Fruit fly (Drosophila melanogaster): ENCODE data around the gene Vps39.

The Vps39 gene

dm6 chr3R:18277406-18277805 lies 3.2 kb upstream of the Vps39 start:
- TF ChIP-seq jim (GFP tag; optimal IDR thresholded peaks at IDR 0.05) (no peak), Mio (GFP tag; optimal IDR thresholded peaks at IDR 0.05) (no peak), h (GFP tag; optimal IDR thresholded peaks at IDR 0.05) (peak; percentile 79), dsf (GFP tag; optimal IDR thresholded peaks at IDR 0.05; ENCODE audit: borderline replicate concordance) (no peak), Rel (GFP tag; optimal IDR thresholded peaks at IDR 0.05) (no peak), Rel (tag; optimal IDR thresholded peaks at IDR 0.05) (peak; percentile 61)

dm6 chr3R:18276688-18277087 lies 2.4 kb upstream of the Vps39 start:
- no peak for TF ChIP-seq tai (GFP tag; optimal IDR thresholded peaks at IDR 0.05)
- no peak for TF ChIP-seq Hr83 (GFP tag; optimal IDR thresholded peaks at IDR 0.05; ENCODE audit: poor library complexity, severe bottlenecking)
- TF ChIP-seq GATAd (GFP tag; optimal IDR thresholded peaks at IDR 0.05), result no peak
- no peak for TF ChIP-seq sage (GFP tag; optimal IDR thresholded peaks at IDR 0.05)
- TF ChIP-seq Myc (optimal IDR thresholded peaks at IDR 0.05), result no peak
- no peak for TF ChIP-seq Sp1 (GFP tag; optimal IDR thresholded peaks at IDR 0.05)
- no peak for TF ChIP-seq Rel (GFP tag; optimal IDR thresholded peaks at IDR 0.05)
- TF ChIP-seq Rel (tag; optimal IDR thresholded peaks at IDR 0.05), result no peak
- TF ChIP-seq ey (GFP tag; optimal IDR thresholded peaks at IDR 0.05), result no peak
- no peak for TF ChIP-seq brk (GFP tag; optimal IDR thresholded peaks at IDR 0.05)
- no peak for TF ChIP-seq usp (GFP tag; optimal IDR thresholded peaks at IDR 0.05)
- TF ChIP-seq fru (GFP tag; optimal IDR thresholded peaks at IDR 0.05), result no peak
- TF ChIP-seq foxo (GFP tag; optimal IDR thresholded peaks at IDR 0.05), result no peak
- no peak for TF ChIP-seq CrebA (GFP tag; optimal IDR thresholded peaks at IDR 0.05; ENCODE audit: borderline replicate concordance)
- TF ChIP-seq OdsH (GFP tag; optimal IDR thresholded peaks at IDR 0.05), result no peak
- no peak for TF ChIP-seq Abd-B (GFP tag; optimal IDR thresholded peaks at IDR 0.05)
- no peak for TF ChIP-seq CG32264 (GFP tag; optimal IDR thresholded peaks at IDR 0.05)
- no peak for TF ChIP-seq br (GFP tag; optimal IDR thresholded peaks at IDR 0.05)
- no peak for TF ChIP-seq dsf (GFP tag; optimal IDR thresholded peaks at IDR 0.05; ENCODE audit: borderline replicate concordance)

DNA sequence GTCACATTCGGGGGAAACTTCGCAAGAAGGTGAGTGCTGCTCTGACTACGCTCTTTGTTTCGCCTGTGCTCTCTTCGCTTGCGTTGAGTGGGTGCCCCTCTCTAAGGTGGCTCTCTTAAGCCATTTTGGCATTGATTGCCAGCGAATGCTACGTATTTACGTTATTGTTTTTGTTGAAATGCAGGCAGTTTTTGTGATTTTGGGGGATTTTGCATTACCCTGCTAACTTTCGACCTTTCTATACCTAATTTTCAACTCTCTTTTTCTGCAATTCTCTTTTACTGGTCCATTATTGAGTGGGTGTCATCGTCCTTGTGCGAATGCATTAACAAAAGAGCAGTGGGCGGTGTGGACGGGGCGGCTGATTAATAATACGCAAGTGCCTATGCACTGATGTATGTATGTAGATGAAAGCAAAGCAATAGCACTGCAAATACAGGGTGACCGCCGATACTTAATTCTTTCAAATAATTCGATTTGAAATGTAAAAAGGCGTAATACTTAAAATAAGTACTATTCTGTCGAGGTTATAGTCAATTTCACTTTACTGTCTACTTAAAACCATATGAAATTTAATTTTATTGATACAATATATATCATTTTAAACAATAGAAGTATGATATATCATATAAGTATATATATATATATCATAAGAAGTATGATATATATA lies 1.0 kb upstream of the Vps39 start:
- peak; percentile 92 for TF ChIP-seq Dif (GFP tag; optimal IDR thresholded peaks at IDR 0.05; ENCODE audit: partially characterized antibody)
- no peak for TF ChIP-seq fru (GFP tag; optimal IDR thresholded peaks at IDR 0.05)
- TF ChIP-seq HLH106 (tag; optimal IDR thresholded peaks at IDR 0.05), result peak; percentile 19
- TF ChIP-seq CG9705 (GFP tag; optimal IDR thresholded peaks at IDR 0.05), result no peak
- peak; percentile 10 for TF ChIP-seq rgr (GFP tag; optimal IDR thresholded peaks at IDR 0.05)
- no peak for TF ChIP-seq brk (GFP tag; optimal IDR thresholded peaks at IDR 0.05)
- no peak for TF ChIP-seq ey (GFP tag; optimal IDR thresholded peaks at IDR 0.05)
- peak; percentile 79 to 92 for TF ChIP-seq dl (GFP tag; optimal IDR thresholded peaks at IDR 0.05; ENCODE audit: insufficient read depth in 1 of 2, partially characterized antibody in 2 of 2)
- peak; percentile 35 for TF ChIP-seq Rel (GFP tag; optimal IDR thresholded peaks at IDR 0.05)
- peak; percentile 96 for TF ChIP-seq Rel (tag; optimal IDR thresholded peaks at IDR 0.05)
- TF ChIP-seq Myc (optimal IDR thresholded peaks at IDR 0.05), result no peak
- no peak for TF ChIP-seq sv (GFP tag; optimal IDR thresholded peaks at IDR 0.05)
- TF ChIP-seq Hnf4 (GFP tag; optimal IDR thresholded peaks at IDR 0.05), result no peak
- no peak for TF ChIP-seq woc (GFP tag; optimal IDR thresholded peaks at IDR 0.05)
- no peak for TF ChIP-seq CG32264 (GFP tag; optimal IDR thresholded peaks at IDR 0.05)
- TF ChIP-seq sage (GFP tag; optimal IDR thresholded peaks at IDR 0.05), result peak; percentile 30
- TF ChIP-seq foxo (GFP tag; optimal IDR thresholded peaks at IDR 0.05), result peak in 1 of 2 experiments; percentile 42
- no peak for TF ChIP-seq CrebA (GFP tag; optimal IDR thresholded peaks at IDR 0.05; ENCODE audit: borderline replicate concordance)
- peak; percentile 38 for TF ChIP-seq psq (GFP tag; optimal IDR thresholded peaks at IDR 0.05)
- no peak for TF ChIP-seq h (GFP tag; optimal IDR thresholded peaks at IDR 0.05)
- TF ChIP-seq OdsH (GFP tag; optimal IDR thresholded peaks at IDR 0.05), result no peak

dm6 chr3R:18269744-18270348 lies 4.4 kb downstream of the Vps39 start:
- TF ChIP-seq Dfd (GFP tag; optimal IDR thresholded peaks at IDR 0.05), result peak; percentile 89
- no peak for TF ChIP-seq usp (GFP tag; optimal IDR thresholded peaks at IDR 0.05)

Measured in whole organism, wandering third instar larva.